Fruit fly (Drosophila melanogaster) whole organism, embryonic: ENCODE results near the gene CG5056.

Experiments used
- Antp ChIP-seq: fragments of 200-800 bp; sonication (Bioruptor generic); optimal IDR thresholded peaks from 3 replicates; lab custom pipeline; 2016; ENCODE audit warnings: missing biosample characterization, missing genetic modification characterization
- Atf-2 ChIP-seq: fragments of 200-800 bp; sonication (Bioruptor generic); optimal IDR thresholded peaks from 2 replicates; lab custom pipeline; 2016; ENCODE audit warnings: missing biosample characterization, missing genetic modification characterization
- Bteb2 ChIP-seq: fragments of 200-800 bp; sonication (Bioruptor generic); optimal IDR thresholded peaks from 2 replicates; lab custom pipeline; 2016; ENCODE audit warnings: missing biosample characterization, missing genetic modification characterization
- CG10565 ChIP-seq: fragments of 200-800 bp; sonication (Bioruptor generic); optimal IDR thresholded peaks from 3 replicates; lab custom pipeline; 2016; ENCODE audit warnings: missing biosample characterization, mild to moderate bottlenecking, missing genetic modification characterization
- CG11696 ChIP-seq: fragments of 200-800 bp; sonication (Bioruptor generic); IDR thresholded peaks from 2 replicates; pipeline ENCODE4 v1.3.6; 2022; ENCODE audit warnings: missing biosample characterization, missing genetic modification characterization
- CG1233 ChIP-seq: fragments of 200-800 bp; sonication (Bioruptor generic); optimal IDR thresholded peaks from 4 replicates; lab custom pipeline; 2018; ENCODE audit warnings: missing biosample characterization, mild to moderate bottlenecking, missing genetic modification characterization
- CG12744 ChIP-seq: fragments of 200-800 bp; sonication (Bioruptor generic); optimal IDR thresholded peaks from 2 replicates; lab custom pipeline; 2016; ENCODE audit warnings: missing biosample characterization, missing genetic modification characterization
- CG13296 ChIP-seq: fragments of 200-800 bp; sonication (Bioruptor generic); optimal IDR thresholded peaks from 3 replicates; lab custom pipeline; 2018; ENCODE audit warnings: missing biosample characterization, mild to moderate bottlenecking, missing genetic modification characterization
- CG15269 ChIP-seq: fragments of 200-800 bp; sonication (Bioruptor generic); optimal IDR thresholded peaks from 2 replicates; lab custom pipeline; 2018; ENCODE audit warnings: missing biosample characterization, mild to moderate bottlenecking, missing genetic modification characterization, moderate library complexity
- CG1832 ChIP-seq: fragments of 200-800 bp; sonication (Bioruptor generic); optimal IDR thresholded peaks from 2 replicates; lab custom pipeline; 2017; ENCODE audit warnings: missing biosample characterization, mild to moderate bottlenecking, missing genetic modification characterization, inconsistent platforms
- CG18599 ChIP-seq: fragments of 200-800 bp; sonication (Bioruptor generic); optimal IDR thresholded peaks from 3 replicates; lab custom pipeline; 2017; ENCODE audit warnings: missing biosample characterization, missing genetic modification characterization, mild to moderate bottlenecking, moderate library complexity, missing genetic modification reagents
- CG34224 ChIP-seq: fragments of 200-800 bp; sonication (Bioruptor generic); IDR thresholded peaks from 3 replicates; pipeline ENCODE4 v1.3.6; 2022; ENCODE audit warnings: missing biosample characterization, missing genetic modification characterization; ENCODE audit not compliant: partially characterized antibody
- CG3847 ChIP-seq: fragments of 200-800 bp; sonication (Bioruptor generic); IDR thresholded peaks from 2 replicates; pipeline ENCODE4 v1.3.6; 2022; ENCODE audit warnings: missing biosample characterization, missing genetic modification characterization
- CG5953 ChIP-seq: fragments of 200-800 bp; sonication (Bioruptor generic); IDR thresholded peaks from 2 replicates; pipeline ENCODE4 v1.3.6; 2022; ENCODE audit warnings: missing biosample characterization, missing genetic modification characterization
- CG7357 ChIP-seq: fragments of 200-800 bp; sonication (Bioruptor generic); IDR thresholded peaks from 3 replicates; pipeline ENCODE4 v1.3.6; 2022; ENCODE audit warnings: missing biosample characterization, missing genetic modification characterization
- CG7786 ChIP-seq: fragments of 200-800 bp; sonication (Bioruptor generic); optimal IDR thresholded peaks from 2 replicates; lab custom pipeline; 2016; ENCODE audit warnings: missing biosample characterization, missing genetic modification characterization
- CG7963 ChIP-seq: fragments of 200-800 bp; sonication (Bioruptor generic); IDR thresholded peaks from 3 replicates; pipeline ENCODE4 v1.3.6; 2022; ENCODE audit warnings: missing biosample characterization, missing genetic modification characterization; ENCODE audit not compliant: partially characterized antibody
- CG9609 ChIP-seq: fragments of 200-800 bp; sonication (Bioruptor generic); optimal IDR thresholded peaks from 3 replicates; lab custom pipeline; 2016; ENCODE audit warnings: missing biosample characterization, missing genetic modification characterization
- Camta ChIP-seq: fragments of 200-800 bp; sonication (Bioruptor generic); optimal IDR thresholded peaks from 2 replicates; lab custom pipeline; 2016; ENCODE audit warnings: missing biosample characterization, missing genetic modification characterization
- Chrac-16 ChIP-seq: fragments of 200-800 bp; sonication (Bioruptor generic); optimal IDR thresholded peaks from 3 replicates; lab custom pipeline; 2016; ENCODE audit warnings: missing biosample characterization, missing genetic modification characterization
- Dek ChIP-seq: fragments of 200-800 bp; sonication (Bioruptor generic); optimal IDR thresholded peaks from 3 replicates; lab custom pipeline; 2019; ENCODE audit warnings: missing biosample characterization, mild to moderate bottlenecking, missing genetic modification characterization, moderate library complexity
- Dp ChIP-seq: fragments of 200-800 bp; sonication (Bioruptor generic); optimal IDR thresholded peaks from 2 replicates; lab custom pipeline; 2018; ENCODE audit warnings: missing biosample characterization, mild to moderate bottlenecking, missing genetic modification characterization, moderate library complexity
- GATAe ChIP-seq: fragments of 200-800 bp; sonication (Bioruptor generic); conservative IDR thresholded peaks from 2 replicates; pipeline ENCODE4 v1.3.6; 2022; ENCODE audit warnings: missing biosample characterization, missing genetic modification characterization
- Lim3 ChIP-seq: fragments of 200-800 bp; sonication (Bioruptor generic); IDR thresholded peaks from 2 replicates; pipeline ENCODE4 v1.3.6; 2022; ENCODE audit warnings: missing biosample characterization, missing genetic modification characterization
- MTF-1 ChIP-seq: fragments of 200-800 bp; sonication (Bioruptor generic); optimal IDR thresholded peaks from 2 replicates; lab custom pipeline; 2018; ENCODE audit warnings: missing biosample characterization, mild to moderate bottlenecking, missing genetic modification characterization, borderline replicate concordance
- PHDP ChIP-seq: fragments of 200-800 bp; sonication (Bioruptor generic); optimal IDR thresholded peaks from 3 replicates; lab custom pipeline; 2018; ENCODE audit warnings: missing biosample characterization, mild to moderate bottlenecking, missing genetic modification characterization, moderate library complexity
- Six4 ChIP-seq: fragments of 200-800 bp; sonication (Bioruptor generic); optimal IDR thresholded peaks from 2 replicates; lab custom pipeline; 2016; ENCODE audit warnings: missing biosample characterization, missing genetic modification characterization
- Sox100B ChIP-seq: fragments of 200-800 bp; sonication (Bioruptor generic); optimal IDR thresholded peaks from 3 replicates; lab custom pipeline; 2018; ENCODE audit warnings: missing biosample characterization, mild to moderate bottlenecking, missing genetic modification characterization
- Sry-δ ChIP-seq: fragments of 200-800 bp; sonication (Bioruptor generic); optimal IDR thresholded peaks from 2 replicates; lab custom pipeline; 2016; ENCODE audit warnings: missing biosample characterization, missing genetic modification characterization
- Tbp ChIP-seq: fragments of >200 bp; optimal IDR thresholded peaks from 2 replicates; lab custom pipeline; 2018; ENCODE audit warnings: missing biosample characterization, missing genetic modification characterization
- bbx ChIP-seq: fragments of 200-800 bp; sonication (Bioruptor generic); IDR thresholded peaks from 2 replicates; pipeline ENCODE4 v1.3.6; 2022; ENCODE audit warnings: missing biosample characterization, missing genetic modification characterization; ENCODE audit not compliant: partially characterized antibody
- chn ChIP-seq: fragments of 200-800 bp; sonication (Bioruptor generic); optimal IDR thresholded peaks from 2 replicates; lab custom pipeline; 2016; ENCODE audit warnings: missing biosample characterization, missing genetic modification characterization
- disco-r ChIP-seq: fragments of 200-800 bp; sonication (Bioruptor generic); optimal IDR thresholded peaks from 2 replicates; lab custom pipeline; 2016; ENCODE audit warnings: missing biosample characterization, missing genetic modification characterization
- eyg ChIP-seq: fragments of 200-800 bp; sonication (Bioruptor generic); optimal IDR thresholded peaks from 3 replicates; lab custom pipeline; 2016; ENCODE audit warnings: missing biosample characterization, missing genetic modification characterization
- ken ChIP-seq: fragments of 200-800 bp; sonication (Bioruptor generic); IDR thresholded peaks from 3 replicates; pipeline ENCODE4 v1.3.6; 2022; ENCODE audit warnings: missing biosample characterization, missing genetic modification characterization
- lmd ChIP-seq: fragments of 200-800 bp; sonication (Bioruptor generic); IDR thresholded peaks from 2 replicates; pipeline ENCODE4 v1.3.6; 2022; ENCODE audit warnings: missing biosample characterization, missing genetic modification characterization
- odd ChIP-seq: fragments of 200-800 bp; sonication (Bioruptor generic); optimal IDR thresholded peaks from 2 replicates; lab custom pipeline; 2017; ENCODE audit warnings: missing biosample characterization, mild to moderate bottlenecking, missing genetic modification characterization
- otp ChIP-seq: fragments of 200-800 bp; sonication (Bioruptor generic); IDR thresholded peaks from 3 replicates; pipeline ENCODE4, ENCODE4 v1.3.6; 2022; ENCODE audit warnings: missing biosample characterization, missing genetic modification characterization
- pho ChIP-seq: fragments of 200-800 bp; sonication (Bioruptor generic); optimal IDR thresholded peaks from 2 replicates; lab custom pipeline; 2016; ENCODE audit warnings: missing biosample characterization, missing genetic modification characterization
- pita ChIP-seq: fragments of 200-800 bp; sonication (Bioruptor generic); optimal IDR thresholded peaks from 2 replicates; lab custom pipeline; 2017; ENCODE audit warnings: missing biosample characterization, mild to moderate bottlenecking, missing genetic modification characterization
- sc ChIP-seq, 3 experiments: fragments of >200 bp in 2 of 3; fragments of 200-800 bp in 1 of 3; sonication (Bioruptor generic) in 1 of 3; optimal IDR thresholded peaks; 2 replicates in 2 of 3; 3 replicates in 1 of 3; lab custom pipeline; 2017; ENCODE audit warnings: mild to moderate bottlenecking in 1 of 3, missing biosample characterization in 1 of 3, missing genetic modification characterization in 1 of 3, missing genetic modification reagents in 1 of 3
- schlank ChIP-seq: fragments of 200-800 bp; sonication (Bioruptor generic); optimal IDR thresholded peaks from 2 replicates; lab custom pipeline; 2018; ENCODE audit warnings: missing biosample characterization, mild to moderate bottlenecking, missing genetic modification characterization
- sens ChIP-seq: fragments of 200-800 bp; sonication (Bioruptor generic); peaks from one replicate; lab custom pipeline; 2016; ENCODE audit warnings: missing biosample characterization, missing genetic modification characterization
- stwl ChIP-seq: fragments of 200-800 bp; sonication (Bioruptor generic); optimal IDR thresholded peaks from 3 replicates; lab custom pipeline; 2018; ENCODE audit warnings: missing biosample characterization, mild to moderate bottlenecking, missing genetic modification characterization, moderate library complexity
- toy ChIP-seq: fragments of 200-800 bp; sonication (Bioruptor generic); IDR thresholded peaks from 2 replicates; pipeline ENCODE4 v1.3.6; 2022; ENCODE audit warnings: missing biosample characterization, missing genetic modification characterization
- wor ChIP-seq: fragments of 200-800 bp; sonication (Bioruptor generic); IDR thresholded peaks from 2 replicates; pipeline ENCODE4 v1.3.6; 2022; ENCODE audit warnings: missing biosample characterization, missing genetic modification characterization

Gene CG5056

dm6 chr2L:10331066-10331847, 35.2 kb upstream of the CG5056 start, which contains the start of the genes Schip1 and Cox10 (continued):
- TF ChIP-seq PHDP (tag; lab: Kevin White, UChicago) (peak; percentile 43), stwl (tag; lab: Kevin White, UChicago) (peak; percentile 21), Chrac-16 (GFP tag; lab: Kevin White, UChicago) (no peak), sc (optimal IDR thresholded peaks at IDR 0.05; lab: Kevin White, UChicago) (no peak), sc (GFP tag; optimal IDR thresholded peaks at IDR 0.05; lab: Kevin White, UChicago) (no peak), CG7786 (GFP tag; lab: Kevin White, UChicago) (no peak)

- TF ChIP-seq bbx (GFP tag; lab: Robert Waterston, UW) (0 out of 2 replicates have a peak, but pooled peaks have one; percentile 16), otp (GFP tag; lab: Robert Waterston, UW) (no peak), CG5953 (GFP tag; lab: Robert Waterston, UW) (no peak), chn (GFP tag; lab: Kevin White, UChicago) (no peak), schlank (tag; lab: Kevin White, UChicago) (no peak), CG1832 (GFP tag; lab: Kevin White, UChicago) (no peak), Sox100B (GFP tag; lab: Kevin White, UChicago) (no peak), sens (GFP tag; lab: Kevin White, UChicago) (peak; percentile 67), wor (no peak), Dek (peak; percentile 15), Bteb2 (GFP tag; lab: Kevin White, UChicago) (no peak), CG11696 (GFP tag; lab: Robert Waterston, UW) (no peak), CG10565 (GFP tag; lab: Kevin White, UChicago) (no peak), disco-r (GFP tag; lab: Kevin White, UChicago) (no peak), MTF-1 (GFP tag; lab: Kevin White, UChicago) (no peak), eyg (no peak), CG12744 (no peak), Antp (GFP tag; lab: Kevin White, UChicago) (no peak), CG9609 (GFP tag; lab: Kevin White, UChicago) (no peak), ken (GFP tag; lab: Robert Waterston, UW) (no peak), CG7963 (GFP tag; lab: Robert Waterston, UW) (0 out of 3 replicates have a peak, but pooled peaks have one; percentile 13), pho (GFP tag; lab: Kevin White, UChicago) (no peak), Six4 (GFP tag; lab: Kevin White, UChicago) (no peak), CG18599 (no peak), Camta (GFP tag; lab: Kevin White, UChicago) (no peak), CG13296 (GFP tag; lab: Kevin White, UChicago) (no peak), Atf-2 (GFP tag; lab: Kevin White, UChicago) (no peak), CG7357 (GFP tag; lab: Robert Waterston, UW) (no peak), Tbp (GFP tag; lab: Kevin White, UChicago) (peak; percentile 64), odd (no peak), pita (GFP tag; lab: Kevin White, UChicago) (no peak), CG15269 (peak; percentile 0), Lim3 (GFP tag; lab: Robert Waterston, UW) (no peak), CG3847 (GFP tag; lab: Robert Waterston, UW) (no peak), toy (GFP tag; lab: Robert Waterston, UW) (no peak), CG1233 (GFP tag; lab: Kevin White, UChicago) (no peak), CG34224 (no peak), Sry-δ (GFP tag; lab: Kevin White, UChicago) (peak; percentile 31), lmd (no peak), Dp (GFP tag; lab: Kevin White, UChicago) (peak; percentile 33), GATAe (GFP tag; lab: Robert Waterston, UW) (no peak)
Measured at dm6 chr2L:10333091-10333991, 33.2 kb upstream of the CG5056 start, which contains the start of gene GATAd. TSS of gene GATAd (plus strand) at chr2L:10333734.
